Worm (Caenorhabditis elegans) whole organism, L4/young adult: ENCODE measurements around the gene C33D9.10.
A peak's percentile ranks its signal among the peaks of the same experiment; 100 is the strongest.

Experiments used
- W03F9.2 ChIP-seq: fragments of 150-350 bp; optimal IDR thresholded peaks from 2 replicates; lab custom pipeline; 2014; ENCODE audit warnings: missing biosample characterization, missing genetic modification characterization
- dao-5 ChIP-seq: sonication (generic microtip); optimal IDR thresholded peaks from 2 replicates; lab custom pipeline; 2016; ENCODE audit warnings: missing genotype, missing genetic modification characterization, moderate library complexity, missing compliant biosample characterization
- him-1 ChIP-seq: sonication (generic microtip); optimal IDR thresholded peaks from 2 replicates; lab custom pipeline; 2016; ENCODE audit warnings: missing genotype, missing genetic modification reagents, missing genetic modification characterization, missing compliant biosample characterization

The C33D9.10 gene

ce11 chrIV:8762471-8762870 lies 25.5 kb downstream of the C33D9.10 start:
- no peak for TF ChIP-seq him-1 (tag; lab: Kevin White, UChicago)
- no peak for TF ChIP-seq W03F9.2 (tag; lab: Kevin White, UChicago)
- TF ChIP-seq dao-5 (tag; lab: Kevin White, UChicago) = no peak

- TF ChIP-seq him-1 (tag; lab: Kevin White, UChicago) (no peak), dao-5 (tag; lab: Kevin White, UChicago) (no peak), W03F9.2 (tag; lab: Kevin White, UChicago) (no peak)
Measured at ce11 chrIV:8761896-8762295, 26.1 kb downstream of the C33D9.10 start, which contains the start of the genes F20C5.11 and klp-11. TSS of gene F20C5.11 (minus strand) at chrIV:8761996. TSS of gene klp-11 (minus strand) at chrIV:8762066.

ce11 chrIV:8758620-8759019 lies 29.3 kb downstream of the C33D9.10 start:
- no peak for TF ChIP-seq dao-5 (tag; lab: Kevin White, UChicago)
- TF ChIP-seq W03F9.2 (tag; lab: Kevin White, UChicago) = no peak
- TF ChIP-seq him-1 (tag; lab: Kevin White, UChicago) = no peak

- TF ChIP-seq dao-5 (tag; lab: Kevin White, UChicago) (no peak), him-1 (tag; lab: Kevin White, UChicago) (no peak), W03F9.2 (tag; lab: Kevin White, UChicago) (no peak)
Measured at ce11 chrIV:8757729-8758128, 30.2 kb downstream of the C33D9.10 start.

- TF ChIP-seq W03F9.2 (tag; lab: Kevin White, UChicago) (no peak), him-1 (tag; lab: Kevin White, UChicago) (no peak), dao-5 (tag; lab: Kevin White, UChicago) (no peak)
Measured at ce11 chrIV:8754727-8755126, 33.2 kb downstream of the C33D9.10 start, which contains the start of gene elli-1. TSS of gene elli-1 (minus strand) at chrIV:8754827.

ce11 chrIV:8754146-8754545 lies 33.8 kb downstream of the C33D9.10 start:
- TF ChIP-seq dao-5 (tag; lab: Kevin White, UChicago) = no peak

ce11 chrIV:8752492-8752891 lies 35.5 kb downstream of the C33D9.10 start:
- TF ChIP-seq him-1 (tag; lab: Kevin White, UChicago) (no peak), dao-5 (tag; lab: Kevin White, UChicago) (no peak), W03F9.2 (tag; lab: Kevin White, UChicago) (no peak)

- no peak for TF ChIP-seq W03F9.2 (tag; lab: Kevin White, UChicago)
- no peak for TF ChIP-seq dao-5 (tag; lab: Kevin White, UChicago)
- TF ChIP-seq him-1 (tag; lab: Kevin White, UChicago) = no peak
Measured at ce11 chrIV:8748967-8749366, 39.0 kb downstream of the C33D9.10 start.

- TF ChIP-seq dao-5 (tag; lab: Kevin White, UChicago) (no peak), W03F9.2 (tag; lab: Kevin White, UChicago) (no peak), him-1 (tag; lab: Kevin White, UChicago) (no peak)
Measured at ce11 chrIV:8745591-8746302, 42.2 kb downstream of the C33D9.10 start, which contains the start of the genes F20C5.7 and parg-1. TSS of gene F20C5.7 (minus strand) at chrIV:8745691. TSS of gene parg-1 (plus strand) at chrIV:8746252.

- TF ChIP-seq him-1 (tag; lab: Kevin White, UChicago) (no peak), W03F9.2 (tag; lab: Kevin White, UChicago) (peak; percentile 92)
Measured at ce11 chrIV:8743654-8744332, 44.2 kb downstream of the C33D9.10 start, which contains the start of gene F21D5.7. TSS of gene F21D5.7 (minus strand) at chrIV:8743704.

- TF ChIP-seq dao-5 (tag; lab: Kevin White, UChicago) = no peak
- no peak for TF ChIP-seq W03F9.2 (tag; lab: Kevin White, UChicago)
- no peak for TF ChIP-seq him-1 (tag; lab: Kevin White, UChicago)
Measured at ce11 chrIV:8740952-8741438, 47.0 kb downstream of the C33D9.10 start, which contains the start of gene F21D5.6. TSS of gene F21D5.6 (minus strand) at chrIV:8741388.

- no peak for TF ChIP-seq W03F9.2 (tag; lab: Kevin White, UChicago)
- TF ChIP-seq him-1 (tag; lab: Kevin White, UChicago) = no peak
- TF ChIP-seq dao-5 (tag; lab: Kevin White, UChicago) = no peak
Measured at ce11 chrIV:8739926-8740325, 48.0 kb downstream of the C33D9.10 start, which contains the start of gene mrps-33. TSS of gene mrps-33 (minus strand) at chrIV:8740026.

ce11 chrIV:8739294-8739693 lies 48.7 kb downstream of the C33D9.10 start, which contains the start of gene F21D5.5:
TSS of gene F21D5.5 (minus strand) at chrIV:8739394.
- TF ChIP-seq him-1 (tag; lab: Kevin White, UChicago) (no peak), dao-5 (tag; lab: Kevin White, UChicago) (no peak), W03F9.2 (tag; lab: Kevin White, UChicago) (no peak)
